Fruit fly (Drosophila melanogaster) Kc167 (cell line): Measurements from ENCODE around the gene tal-3A.

Experiments used
- insv ChIP-seq: fragments of >200 bp; optimal IDR thresholded peaks from 3 replicates; lab custom pipeline; 2018; ENCODE audit warnings: missing external identifiers
- psq ChIP-seq: fragments of >200 bp; optimal IDR thresholded peaks from 2 replicates; lab custom pipeline; 2017; ENCODE audit warnings: missing external identifiers
- ttk ChIP-seq: sonication (Bioruptor generic); optimal IDR thresholded peaks from 2 replicates; lab custom pipeline; 2017; ENCODE audit warnings: missing external identifiers

DNA sequence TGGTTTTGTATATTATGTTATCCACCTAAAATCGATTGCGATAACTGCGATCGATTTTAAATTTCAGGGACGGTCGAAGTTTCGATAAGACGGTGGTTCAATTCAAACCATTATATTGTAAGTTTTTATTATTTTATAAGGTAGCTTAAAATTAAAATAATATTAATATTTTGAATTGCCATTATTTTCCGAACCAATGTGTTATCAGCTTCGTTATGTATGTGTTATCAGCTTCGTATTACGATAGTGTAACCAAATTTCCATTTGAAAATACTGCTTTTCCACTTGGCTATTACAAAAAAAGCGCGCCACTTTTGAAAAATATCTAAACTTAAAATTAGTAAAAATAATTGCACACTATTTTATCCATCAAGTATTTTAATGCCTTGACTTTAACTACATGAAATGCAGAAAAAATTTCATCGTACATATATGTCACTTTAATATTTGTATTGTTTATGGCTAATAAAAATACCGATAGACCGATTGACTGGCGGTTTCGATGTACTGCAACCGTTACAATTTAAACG lies 27.0 kb downstream of the tal-3A start, which contains the start of gene CG31495:
- TF ChIP-seq insv (lab: Kevin White, UChicago) = no peak
- no peak for TF ChIP-seq psq (lab: Kevin White, UChicago)
- no peak for TF ChIP-seq ttk (lab: Kevin White, UChicago)
